Worm (Caenorhabditis elegans) whole organism, dauer: ENCODE results near the gene R10E4.3.

Experiments
- unc-62 ChIP-seq: sonication (generic microtip); optimal IDR thresholded peaks from 2 replicates; lab custom pipeline; 2017; ENCODE audit warnings: missing biosample characterization, missing genetic modification reagents, missing genetic modification characterization

Gene R10E4.3

DNA sequence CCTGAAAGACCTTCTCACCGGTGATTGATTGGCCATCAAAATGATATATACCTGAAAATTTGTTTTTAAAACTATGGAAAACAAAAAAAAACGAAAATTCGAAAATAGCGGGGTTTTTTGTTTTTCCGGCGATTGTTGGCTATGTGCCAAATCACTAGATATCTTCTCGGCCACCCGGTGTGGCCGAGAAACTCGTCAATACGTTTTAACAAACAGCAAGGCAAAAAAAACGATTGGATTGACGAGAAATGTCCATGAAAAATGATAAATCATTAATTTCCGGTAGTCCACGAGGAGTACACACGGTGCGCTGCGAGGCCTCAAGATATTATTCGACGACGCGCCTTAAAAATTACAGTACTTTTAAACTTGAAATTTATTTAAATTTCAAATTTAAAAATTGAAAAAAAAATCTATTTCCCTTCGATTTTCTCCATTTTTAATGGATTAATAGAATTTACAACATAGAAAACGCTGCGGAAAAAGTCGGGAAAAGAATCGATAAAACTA lies 13.8 kb upstream of the R10E4.3 start, which contains the start of gene R10E4.11:
TSS of gene R10E4.11 (minus strand) at position 51 of the 510 bp plus-strand sequence.
- no peak for TF ChIP-seq unc-62

DNA sequence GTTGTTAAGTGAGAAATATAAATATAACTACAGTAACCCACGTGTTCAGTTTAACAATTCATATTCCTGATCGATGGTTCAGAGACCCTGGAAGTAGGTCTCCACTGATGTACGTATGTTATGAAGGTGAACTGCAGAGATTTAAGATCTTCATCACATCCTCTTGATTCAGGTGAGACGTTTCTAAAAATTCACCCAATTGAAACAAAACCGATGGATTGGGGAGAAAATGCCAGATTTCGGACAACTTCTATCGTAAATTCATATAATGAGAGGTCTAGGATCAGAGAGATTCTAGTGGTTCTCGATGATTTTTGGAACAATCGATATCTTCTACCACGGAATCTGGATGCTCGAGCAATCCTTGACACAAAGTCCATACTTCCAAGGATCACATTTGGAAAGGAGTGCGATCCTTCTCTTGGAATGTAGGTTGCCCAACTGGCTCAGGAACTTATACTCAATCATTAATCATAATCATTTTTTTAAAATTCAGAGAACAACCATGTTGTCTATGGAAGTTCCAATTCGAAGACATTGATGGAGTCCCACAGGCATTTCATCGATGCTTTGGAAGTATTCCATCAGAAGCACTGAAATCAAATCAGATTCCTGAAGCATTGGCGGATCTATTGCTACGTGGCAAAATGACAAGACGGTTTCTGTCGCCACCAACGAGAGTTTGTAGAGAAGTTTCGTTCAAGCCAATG lies 7.0 kb upstream of the R10E4.3 start, which contains the start of the genes nth-1 and R10E4.7:
TSS of gene nth-1 (minus strand) at position 101 of the 710 bp plus-strand sequence.
TSS of gene R10E4.7 (plus strand) at position 660 of the 710 bp plus-strand sequence.
- TF ChIP-seq unc-62: no peak

ce11 chrIII:4293108-4293507 lies 5.8 kb upstream of the R10E4.3 start, which contains the start of gene R10E4.6:
TSS of gene R10E4.6 (plus strand) at chrIII:4293408.
- TF ChIP-seq unc-62: no peak

- no peak for TF ChIP-seq unc-62
Observed at ce11 chrIII:4291216-4291691, 4.0 kb upstream of the R10E4.3 start, which contains the start of gene mcm-5. TSS of gene mcm-5 (minus strand) at chrIII:4291266.

DNA sequence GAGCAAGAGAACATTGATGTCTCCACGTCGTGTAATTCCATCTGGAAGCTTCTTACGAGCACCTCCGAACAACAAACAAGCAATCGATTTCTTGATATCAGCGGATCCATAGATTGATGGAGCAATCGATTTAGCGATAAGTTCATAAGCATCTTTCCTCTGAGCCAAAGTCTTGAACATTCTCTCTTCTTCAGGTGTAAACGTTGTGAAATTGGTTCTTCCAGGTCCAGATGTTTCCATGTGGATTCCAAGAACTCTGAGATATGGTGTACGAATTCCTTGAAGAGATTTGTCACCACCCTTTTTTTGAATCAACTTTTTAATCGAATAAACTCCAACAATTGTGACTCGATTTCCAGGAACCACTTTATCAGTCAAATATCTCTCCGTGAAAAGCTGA lies 2.7 kb upstream of the R10E4.3 start:
- no peak for TF ChIP-seq unc-62

ce11 chrIII:4284732-4285165 lies 2.5 kb downstream of the R10E4.3 start:
- no peak for TF ChIP-seq unc-62

DNA sequence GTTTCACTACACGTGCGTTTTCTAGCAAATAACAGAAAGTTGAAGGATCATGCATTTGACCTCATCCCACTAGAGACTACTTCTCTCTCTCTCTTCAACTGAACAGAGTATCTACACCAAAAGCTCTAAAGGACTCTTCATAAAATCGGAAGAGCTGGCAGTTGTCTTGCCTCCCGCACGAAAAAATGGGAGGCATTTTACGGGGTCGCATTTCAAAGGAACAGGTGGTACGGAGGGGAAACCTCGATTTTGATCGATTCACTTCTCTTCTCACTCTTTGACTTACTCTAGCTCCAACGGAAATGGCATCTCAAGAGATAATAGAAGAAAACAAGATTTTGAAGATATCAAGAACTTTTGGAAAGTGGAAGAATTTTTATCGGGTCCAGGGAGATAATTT lies 4.1 kb downstream of the R10E4.3 start:
- TF ChIP-seq unc-62: no peak

- TF ChIP-seq unc-62: peak; percentile 48
Observed at ce11 chrIII:4281955-4282618, 5.2 kb downstream of the R10E4.3 start.

ce11 chrIII:4280215-4281173 lies 6.8 kb downstream of the R10E4.3 start, which contains the start of gene sup-26:
TSS of gene sup-26 (minus strand) at chrIII:4280224.
- TF ChIP-seq unc-62: no peak

DNA sequence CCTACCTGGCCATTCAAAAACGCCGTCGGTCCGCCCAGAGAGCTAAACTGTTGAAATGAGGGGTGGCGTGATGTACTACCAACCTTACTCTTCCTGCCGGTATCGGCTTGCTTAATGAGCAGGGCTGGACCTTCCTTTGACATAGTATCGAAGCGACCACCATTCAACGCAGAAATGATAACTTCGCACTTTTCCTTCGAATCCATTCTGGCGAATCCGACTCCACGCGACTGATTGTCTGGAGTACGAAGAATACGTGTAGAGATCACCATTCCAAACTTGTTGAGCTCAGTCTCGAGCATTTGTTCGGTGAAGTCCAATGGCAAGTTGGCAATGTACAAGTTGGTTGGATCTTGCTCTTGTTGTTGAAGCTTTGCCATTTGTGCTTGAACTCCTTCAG lies 9.1 kb downstream of the R10E4.3 start:
- no peak for TF ChIP-seq unc-62

DNA sequence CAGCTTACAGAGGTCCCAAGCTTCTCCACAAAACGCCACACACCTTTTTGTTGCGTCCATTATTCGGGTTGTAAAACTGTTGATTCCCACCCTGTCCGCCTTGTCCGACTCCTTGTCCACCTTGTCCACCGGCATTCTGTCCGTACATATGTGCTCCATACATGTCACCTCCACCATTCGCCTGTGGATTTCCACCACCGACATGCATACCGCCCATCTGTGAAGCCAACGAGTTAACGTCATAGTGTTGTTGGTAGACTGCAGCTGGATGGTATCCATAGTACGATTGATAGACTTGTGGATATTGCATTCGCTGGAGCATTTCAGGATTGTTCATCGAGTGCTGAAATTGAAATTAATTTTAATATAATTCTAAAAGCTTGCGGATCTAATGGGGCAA lies 9.5 kb downstream of the R10E4.3 start:
- TF ChIP-seq unc-62: no peak

DNA sequence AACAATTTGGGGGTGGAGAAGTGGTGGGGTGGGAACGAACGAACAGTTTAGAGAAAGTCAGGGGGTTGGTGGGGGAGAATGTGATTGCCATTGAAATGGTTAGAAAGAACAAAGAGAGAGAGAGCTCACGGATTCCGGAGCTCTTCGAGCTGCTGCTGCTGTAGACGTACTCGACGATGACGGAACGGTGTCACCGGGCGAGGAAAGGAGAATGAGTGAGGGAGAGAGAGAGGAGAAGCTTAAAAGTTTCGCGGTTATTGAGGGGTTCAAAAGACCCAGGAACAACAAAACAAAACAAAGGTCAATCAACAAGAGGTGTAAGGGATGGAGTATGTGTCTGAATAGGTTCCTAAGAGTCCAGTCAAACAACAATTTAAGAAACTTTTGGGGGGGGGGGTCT lies 11.0 kb downstream of the R10E4.3 start:
- TF ChIP-seq unc-62: no peak

- TF ChIP-seq unc-62: no peak
Observed at ce11 chrIII:4275704-4276103, 11.6 kb downstream of the R10E4.3 start.

DNA sequence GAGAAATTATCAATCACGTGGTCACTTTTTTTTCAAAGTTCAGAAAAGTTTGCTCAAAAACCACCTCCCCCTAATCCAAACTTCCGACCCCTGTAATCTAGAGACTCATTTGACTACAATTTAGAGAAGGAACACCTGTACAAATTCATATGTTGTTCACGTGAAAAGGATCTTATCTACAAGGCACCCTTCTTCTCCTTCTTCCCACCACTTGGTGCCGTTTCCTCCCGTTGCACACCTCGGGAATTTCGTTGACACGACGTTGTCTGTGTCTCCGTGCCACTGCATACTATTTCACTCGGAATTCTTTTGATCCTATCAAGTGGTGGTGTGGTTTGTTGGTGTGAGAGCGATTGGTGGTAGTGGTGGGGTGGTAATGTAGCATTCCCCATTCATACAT lies 12.8 kb downstream of the R10E4.3 start:
- no peak for TF ChIP-seq unc-62

ce11 chrIII:4272864-4273263 lies 14.4 kb downstream of the R10E4.3 start:
- no peak for TF ChIP-seq unc-62

DNA sequence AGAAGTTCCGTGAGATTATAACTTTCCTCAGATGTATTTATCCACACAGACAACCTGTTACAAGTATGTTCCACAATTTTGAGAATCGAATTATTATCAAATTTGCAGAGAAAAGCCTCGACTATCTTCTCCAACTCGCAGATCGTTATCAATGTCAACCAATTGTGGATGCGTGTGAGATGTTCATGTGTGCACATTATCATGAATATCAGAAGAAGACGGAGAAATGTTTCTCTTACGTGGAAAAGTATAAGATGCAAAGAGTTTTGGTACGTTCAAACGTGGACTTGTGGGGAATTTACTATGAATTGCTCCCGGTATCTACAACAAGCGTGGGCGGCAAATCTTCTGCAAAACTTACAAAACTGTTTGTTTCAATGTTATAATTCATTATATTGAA lies 16.2 kb downstream of the R10E4.3 start:
- no peak for TF ChIP-seq unc-62
